Fruit fly (Drosophila melanogaster): Measurements from ENCODE around the gene CG33784.
A peak's percentile ranks its signal among the peaks of the same experiment; 100 is the strongest.

CG33784 gene

DNA sequence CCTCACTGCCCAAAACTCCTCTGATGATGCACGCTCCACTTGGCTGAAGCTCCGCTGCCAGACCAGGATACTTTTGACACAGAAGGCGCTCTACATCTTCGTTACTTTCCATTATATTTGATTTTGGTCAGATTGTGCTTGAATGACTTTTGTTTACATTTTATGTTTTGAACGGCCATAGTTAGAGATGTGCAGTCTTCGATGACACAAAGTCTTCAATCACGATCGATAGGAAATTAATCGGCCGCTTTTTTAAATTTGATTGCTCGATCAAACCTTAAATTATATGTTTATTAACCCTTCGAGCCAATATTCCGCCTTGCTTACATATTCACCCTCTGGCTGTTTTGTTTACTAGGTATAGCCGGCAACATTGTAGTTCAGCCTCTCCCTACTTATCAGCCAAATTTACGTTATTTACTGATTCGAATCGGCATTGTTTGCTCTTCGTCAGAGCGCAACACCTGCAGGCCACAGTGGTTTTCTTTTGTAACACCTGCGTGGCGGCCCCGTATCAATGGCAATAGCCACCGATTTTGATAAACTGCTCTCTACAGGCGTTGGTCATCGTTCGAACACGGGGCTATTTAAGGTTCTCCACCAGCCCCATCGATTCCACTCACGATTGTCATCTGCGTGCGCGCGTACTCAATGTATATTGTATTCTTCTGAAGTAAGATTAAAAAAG lies 14.9 kb upstream of the CG33784 start, which contains the start of the genes Fancl and Npc2e:
TSS of gene Fancl (minus strand) at position 175 of the 688 bp plus-strand sequence.
TSS of gene Npc2e (plus strand) at position 638 of the 688 bp plus-strand sequence.
- peak; percentile 0 for TF ChIP-seq Eip78C (GFP tag)
- no peak for TF ChIP-seq Blimp-1 (GFP tag; optimal IDR thresholded peaks at IDR 0.05)
- peak; percentile 85 for TF ChIP-seq fkh (GFP tag; optimal IDR thresholded peaks at IDR 0.05)
- TF ChIP-seq Sox14 (GFP tag; optimal IDR thresholded peaks at IDR 0.05) = no peak
- no peak for TF ChIP-seq CG10669 (GFP tag; optimal IDR thresholded peaks at IDR 0.05)
- peak; percentile 61 for TF ChIP-seq vri (GFP tag; optimal IDR thresholded peaks at IDR 0.05)
- no peak for TF ChIP-seq fd59A (GFP tag; optimal IDR thresholded peaks at IDR 0.05)

DNA sequence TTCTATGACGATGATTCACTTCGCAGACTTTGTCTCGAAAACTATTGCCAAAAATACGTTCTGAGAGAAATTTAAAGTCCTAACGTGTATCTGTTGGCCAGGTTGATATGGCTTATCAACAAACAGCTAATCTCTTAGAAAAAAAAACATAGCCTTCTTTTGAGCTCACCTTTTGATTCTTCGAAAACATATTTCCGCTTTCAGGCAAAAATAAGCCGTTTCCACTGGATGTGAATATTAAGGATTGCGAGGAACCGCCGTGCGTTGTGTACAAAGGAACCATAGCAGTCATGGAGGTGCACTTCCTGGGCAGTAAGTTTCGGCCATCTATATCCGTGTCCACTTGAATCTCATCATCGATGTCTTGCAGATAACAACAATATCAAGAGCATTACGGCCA lies 14.1 kb upstream of the CG33784 start:
- no peak for TF ChIP-seq fd59A (GFP tag; optimal IDR thresholded peaks at IDR 0.05)
- TF ChIP-seq ss (GFP tag; optimal IDR thresholded peaks at IDR 0.05) = no peak
- TF ChIP-seq Hr39 (GFP tag; optimal IDR thresholded peaks at IDR 0.05) = no peak

- no peak for TF ChIP-seq esn (GFP tag; optimal IDR thresholded peaks at IDR 0.05)
- TF ChIP-seq vri (GFP tag; optimal IDR thresholded peaks at IDR 0.05) = peak; percentile 87
- peak; percentile 29 for TF ChIP-seq Met (GFP tag; optimal IDR thresholded peaks at IDR 0.05)
- peak; percentile 79 for TF ChIP-seq Eip93F (GFP tag; optimal IDR thresholded peaks at IDR 0.05)
- peak; percentile 15 for TF ChIP-seq Hr39 (GFP tag; optimal IDR thresholded peaks at IDR 0.05)
- peak; percentile 46 for TF ChIP-seq fkh (GFP tag; optimal IDR thresholded peaks at IDR 0.05)
- no peak for TF ChIP-seq CG31627 (GFP tag; optimal IDR thresholded peaks at IDR 0.05)
- TF ChIP-seq Eip78C (GFP tag) = peak; percentile 12
These were observed 13.3 kb upstream of the CG33784 start for dm6 chr3R:10054278-10054975.

- TF ChIP-seq CG8632 (GFP tag; optimal IDR thresholded peaks at IDR 0.05) = no peak
- no peak for TF ChIP-seq Hr39 (GFP tag; optimal IDR thresholded peaks at IDR 0.05)
- peak; percentile 53 for TF ChIP-seq vri (GFP tag; optimal IDR thresholded peaks at IDR 0.05)
These were observed 12.7 kb upstream of the CG33784 start for dm6 chr3R:10055004-10055403.

DNA sequence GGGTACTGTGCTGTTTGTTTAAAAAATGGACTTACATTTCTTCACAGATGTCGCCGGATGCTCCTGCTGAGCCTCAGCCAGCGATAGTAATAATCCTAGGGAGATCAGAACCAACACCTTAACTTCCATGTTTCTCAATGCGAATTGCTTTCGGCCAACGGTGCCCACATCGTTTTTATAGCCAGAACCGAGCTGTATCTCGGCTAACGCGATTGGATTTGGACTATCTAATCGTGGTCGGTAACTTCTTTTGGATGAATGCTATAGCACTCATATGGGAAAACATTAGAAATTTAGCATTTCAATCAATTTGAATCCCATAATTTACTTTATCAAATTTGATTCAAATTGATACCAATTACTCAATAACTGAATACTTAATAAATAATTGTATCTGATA lies 11.8 kb upstream of the CG33784 start, which contains the start of gene Npc2d:
TSS of gene Npc2d (minus strand) at position 133 of the 400 bp plus-strand sequence.
- no peak for TF ChIP-seq lz (GFP tag; optimal IDR thresholded peaks at IDR 0.05)
- TF ChIP-seq CG34406 (GFP tag; optimal IDR thresholded peaks at IDR 0.05) = no peak
- TF ChIP-seq Hr38 (GFP tag; optimal IDR thresholded peaks at IDR 0.05) = no peak

DNA sequence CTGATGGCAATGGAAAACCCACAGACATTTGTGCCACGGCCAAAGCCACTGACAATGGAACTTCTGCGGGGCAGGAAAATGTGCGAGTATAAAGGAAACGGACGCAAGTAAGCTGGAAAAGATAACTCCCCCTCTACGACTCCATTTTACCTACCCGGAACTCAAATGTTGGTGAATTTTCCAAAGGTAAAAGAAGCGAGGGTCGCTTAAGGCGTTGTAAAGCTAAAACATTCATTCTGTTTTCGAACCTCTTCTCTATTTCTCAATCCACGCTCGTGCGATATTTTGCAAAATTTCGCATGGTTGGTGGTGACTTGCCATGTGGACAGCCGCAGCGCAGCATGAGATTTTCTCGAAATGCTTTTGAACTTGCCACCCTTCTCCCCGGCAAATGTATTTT lies 11.1 kb upstream of the CG33784 start:
- TF ChIP-seq CG10631 (GFP tag; optimal IDR thresholded peaks at IDR 0.05) (no peak), Sox102F (GFP tag; optimal IDR thresholded peaks at IDR 0.05) (no peak), cyc (GFP tag; optimal IDR thresholded peaks at IDR 0.05) (no peak)

dm6 chr3R:10059358-10059757 lies 8.3 kb upstream of the CG33784 start:
- TF ChIP-seq vri (GFP tag; optimal IDR thresholded peaks at IDR 0.05) (peak; percentile 27), Hr4 (GFP tag; optimal IDR thresholded peaks at IDR 0.05) (no peak), cyc (GFP tag; optimal IDR thresholded peaks at IDR 0.05) (no peak)

DNA sequence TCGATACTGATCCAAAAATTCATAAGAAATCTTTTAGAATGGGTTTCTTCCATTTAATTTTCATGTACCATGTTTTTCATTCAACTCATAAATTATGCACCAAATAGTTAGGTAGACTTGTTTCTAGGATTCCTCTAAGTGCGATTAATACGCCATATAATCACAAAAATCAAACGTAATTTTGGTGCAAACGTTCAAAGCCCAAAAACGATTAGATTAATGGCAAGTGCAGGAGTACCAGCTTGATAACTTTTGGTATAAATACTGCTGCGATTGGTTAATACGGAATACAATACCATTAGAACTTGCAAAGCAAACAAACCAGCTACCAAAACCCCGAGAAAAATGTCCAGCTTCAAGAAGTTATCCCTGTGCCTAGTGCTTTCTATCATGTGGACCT lies 7.8 kb upstream of the CG33784 start, which contains the start of gene Npc2c:
TSS of gene Npc2c (plus strand) at position 301 of the 400 bp plus-strand sequence.
- TF ChIP-seq CG8319 (GFP tag; optimal IDR thresholded peaks at IDR 0.05) = no peak
- no peak for TF ChIP-seq Ets21C (GFP tag; optimal IDR thresholded peaks at IDR 0.05)
- TF ChIP-seq CG6792 (GFP tag; optimal IDR thresholded peaks at IDR 0.05) = no peak
- no peak for TF ChIP-seq CG15336 (GFP tag; IDR thresholded peaks at IDR 0.05)
- no peak for TF ChIP-seq Hr39 (GFP tag; optimal IDR thresholded peaks at IDR 0.05)
- TF ChIP-seq Sox15 (GFP tag; optimal IDR thresholded peaks at IDR 0.05) = no peak
- TF ChIP-seq topi (GFP tag; optimal IDR thresholded peaks at IDR 0.05) = no peak
- no peak for TF ChIP-seq Smox (GFP tag; optimal IDR thresholded peaks at IDR 0.05)
- TF ChIP-seq CG6163 (GFP tag; IDR thresholded peaks at IDR 0.05) = no peak
- no peak for TF ChIP-seq achi (GFP tag; optimal IDR thresholded peaks at IDR 0.05)
- no peak for TF ChIP-seq OdsH (GFP tag; optimal IDR thresholded peaks at IDR 0.05)
- no peak for TF ChIP-seq eg (GFP tag; IDR thresholded peaks at IDR 0.05)
- TF ChIP-seq CG34406 (GFP tag; optimal IDR thresholded peaks at IDR 0.05) = no peak
- no peak for TF ChIP-seq Hr38 (GFP tag; optimal IDR thresholded peaks at IDR 0.05)
- TF ChIP-seq Gug (GFP tag; IDR thresholded peaks at IDR 0.05) = no peak
- TF ChIP-seq CG3032 (tag; optimal IDR thresholded peaks at IDR 0.05) = no peak
- TF ChIP-seq net (GFP tag; optimal IDR thresholded peaks at IDR 0.05) = no peak
- TF ChIP-seq fd85E (GFP tag; optimal IDR thresholded peaks at IDR 0.05) = no peak

All from whole organism, prepupa.